Fruit fly (Drosophila melanogaster) whole organism, adult: Measurements from ENCODE around the gene CG31548.

ENCODE experiments used
- CG11617 ChIP-seq: fragments of 200-800 bp; sonication (Bioruptor generic); optimal IDR thresholded peaks from 2 replicates; lab custom pipeline; 2017; ENCODE audit warnings: mild to moderate bottlenecking, missing biosample characterization, missing genetic modification reagents, missing genetic modification characterization
- CG12768 ChIP-seq: fragments of 200-800 bp; sonication (Bioruptor generic); optimal IDR thresholded peaks from 2 replicates; lab custom pipeline; 2017; ENCODE audit warnings: missing biosample characterization, missing genetic modification characterization, mild to moderate bottlenecking, moderate library complexity, missing genetic modification reagents
- CG14711 ChIP-seq: fragments of 200-800 bp; sonication (Bioruptor generic); optimal IDR thresholded peaks from 2 replicates; lab custom pipeline; 2018; ENCODE audit warnings: missing biosample characterization, mild to moderate bottlenecking, missing genetic modification characterization, moderate library complexity
- CG1620 ChIP-seq: fragments of 200-800 bp; sonication (Bioruptor generic); optimal IDR thresholded peaks from 2 replicates; lab custom pipeline; 2016; ENCODE audit warnings: missing biosample characterization, missing genetic modification characterization
- CG33017 ChIP-seq: fragments of 200-800 bp; sonication (Bioruptor generic); optimal IDR thresholded peaks from 2 replicates; lab custom pipeline; 2018; ENCODE audit warnings: missing biosample characterization, mild to moderate bottlenecking, missing genetic modification characterization, moderate library complexity
- CG5204 ChIP-seq: fragments of 200-800 bp; sonication (Bioruptor generic); optimal IDR thresholded peaks from 2 replicates; lab custom pipeline; 2016; ENCODE audit warnings: missing biosample characterization, missing genetic modification characterization
- CG7045 ChIP-seq: fragments of 200-800 bp; sonication (Bioruptor generic); optimal IDR thresholded peaks from 2 replicates; lab custom pipeline; 2017; ENCODE audit warnings: missing biosample characterization, mild to moderate bottlenecking, missing genetic modification characterization
- CG7101 ChIP-seq: fragments of 200-800 bp; sonication (Bioruptor generic); optimal IDR thresholded peaks from 2 replicates; lab custom pipeline; 2018; ENCODE audit warnings: missing biosample characterization, mild to moderate bottlenecking, missing genetic modification characterization, moderate library complexity
- Clk ChIP-seq: fragments of 200-800 bp; sonication (Bioruptor generic); optimal IDR thresholded peaks from 2 replicates; lab custom pipeline; 2017; ENCODE audit warnings: missing biosample characterization, missing genetic modification characterization
- Crg-1 ChIP-seq: fragments of 200-800 bp; sonication (Bioruptor generic); optimal IDR thresholded peaks from 2 replicates; lab custom pipeline; 2016; ENCODE audit warnings: missing biosample characterization, missing genetic modification characterization
- Hr96 ChIP-seq: fragments of 200-800 bp; sonication (Bioruptor generic); optimal IDR thresholded peaks from 2 replicates; lab custom pipeline; 2016; ENCODE audit warnings: missing biosample characterization, missing genetic modification characterization
- Mnt ChIP-seq: fragments of 200-800 bp; sonication (Bioruptor generic); optimal IDR thresholded peaks from 2 replicates; lab custom pipeline; 2016; ENCODE audit warnings: missing biosample characterization, mild to moderate bottlenecking, missing genetic modification characterization
- bab1 ChIP-seq: fragments of 200-800 bp; sonication (Bioruptor generic); optimal IDR thresholded peaks from 3 replicates; lab custom pipeline; 2019; ENCODE audit warnings: missing biosample characterization, mild to moderate bottlenecking, missing genetic modification characterization, moderate library complexity
- cic ChIP-seq: fragments of 200-800 bp; sonication (Bioruptor generic); optimal IDR thresholded peaks from 2 replicates; lab custom pipeline; 2017; ENCODE audit warnings: missing biosample characterization, mild to moderate bottlenecking, missing genetic modification characterization, moderate library complexity
- cnc ChIP-seq, 2 experiments: fragments of >200 bp; optimal IDR thresholded peaks; 2 replicates each; lab custom pipeline; 2017
- kay ChIP-seq: fragments of 200-800 bp; sonication (Bioruptor generic); peaks from one replicate; lab custom pipeline; 2016; ENCODE audit warnings: missing biosample characterization, missing genetic modification characterization, borderline replicate concordance
- ovo ChIP-seq: fragments of 200-800 bp; sonication (Bioruptor generic); optimal IDR thresholded peaks from 2 replicates; lab custom pipeline; 2016; ENCODE audit warnings: missing biosample characterization, missing genetic modification characterization
- pad ChIP-seq: fragments of 200-800 bp; sonication (Bioruptor generic); optimal IDR thresholded peaks from 3 replicates; lab custom pipeline; 2017; ENCODE audit warnings: missing biosample characterization, missing genetic modification characterization, mild to moderate bottlenecking, moderate library complexity, missing genetic modification reagents
- tj ChIP-seq: fragments of 200-800 bp; sonication (Bioruptor generic); optimal IDR thresholded peaks from 3 replicates; lab custom pipeline; 2017; ENCODE audit warnings: missing biosample characterization, mild to moderate bottlenecking, missing genetic modification characterization, moderate library complexity
- toe ChIP-seq: fragments of 200-800 bp; sonication (Bioruptor generic); optimal IDR thresholded peaks from 2 replicates; lab custom pipeline; 2016; ENCODE audit warnings: missing biosample characterization, missing genetic modification characterization

The CG31548 gene

DNA sequence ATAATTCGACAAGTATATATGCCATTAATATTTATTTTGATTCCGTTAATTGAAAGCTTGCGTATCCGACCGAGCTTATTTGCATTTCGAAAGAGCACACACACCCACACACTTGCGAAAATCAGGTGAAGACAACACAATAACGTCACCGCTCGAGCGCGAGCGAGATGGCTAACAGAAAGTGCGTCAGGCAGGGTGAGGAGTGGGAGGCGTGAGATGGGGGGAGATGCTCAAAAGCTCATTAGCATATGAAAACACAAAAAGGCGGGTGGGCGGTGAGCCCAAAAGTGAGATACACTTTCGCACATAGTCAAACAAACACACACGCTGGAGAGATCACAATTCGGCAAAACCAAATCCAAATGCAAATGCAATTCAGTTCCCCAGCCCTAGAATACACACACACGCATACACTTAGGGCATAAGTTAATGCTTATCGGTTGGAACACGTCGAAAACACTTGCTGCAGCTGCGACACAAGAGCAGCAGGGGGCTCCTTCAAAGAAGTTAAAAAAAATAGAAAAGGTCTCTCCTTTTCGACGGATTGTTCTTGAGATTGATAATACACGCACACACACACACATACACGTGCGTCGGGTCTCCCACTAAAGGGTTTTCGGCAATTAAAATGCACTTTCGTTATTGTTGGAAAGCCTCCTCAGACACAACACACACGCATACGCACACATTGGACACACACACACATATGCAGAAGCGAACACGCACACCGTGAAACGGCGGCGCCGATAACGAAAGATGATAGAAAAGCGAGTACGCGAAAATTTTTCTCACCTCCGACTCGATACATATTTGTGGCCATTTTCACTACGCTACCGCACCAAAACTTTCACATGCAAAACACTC is 11.3 kb upstream of the CG31548 start:
- TF ChIP-seq CG33017 (tag; lab: Kevin White, UChicago) (peak; percentile 46), bab1 (GFP tag; lab: Kevin White, UChicago) (no peak), pad (GFP tag; lab: Kevin White, UChicago) (peak; percentile 26), CG12768 (peak; percentile 15), CG1620 (GFP tag; lab: Kevin White, UChicago) (peak; percentile 4), tj (GFP tag; lab: Kevin White, UChicago) (peak; percentile 25), toe (no peak), CG7101 (peak; percentile 22), Mnt (GFP tag; lab: Kevin White, UChicago) (peak; percentile 41)

DNA sequence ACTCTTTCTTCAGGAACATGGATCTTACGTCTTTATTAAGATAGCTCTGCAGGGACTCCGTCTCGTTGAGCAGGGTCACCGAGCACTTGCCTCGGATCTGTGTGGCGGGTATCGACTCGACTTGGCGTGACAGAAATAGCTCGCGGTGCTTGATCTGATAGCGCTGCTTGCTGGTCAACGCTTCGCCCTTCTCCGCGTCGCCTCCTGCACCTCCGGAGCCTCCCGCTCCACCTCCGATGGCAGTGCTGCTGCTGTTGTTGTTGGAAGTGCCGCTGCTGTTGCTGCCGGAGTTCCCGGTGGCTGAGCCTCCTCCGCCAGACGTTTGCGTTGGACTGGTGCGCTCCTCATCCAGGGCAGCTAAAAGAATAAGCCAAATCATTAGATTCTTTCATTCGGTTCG is 6.8 kb upstream of the CG31548 start:
- TF ChIP-seq ovo (GFP tag; lab: Kevin White, UChicago) (no peak), tj (GFP tag; lab: Kevin White, UChicago) (no peak), CG7045 (GFP tag; lab: Kevin White, UChicago) (no peak), kay (no peak), Mnt (GFP tag; lab: Kevin White, UChicago) (no peak), CG11617 (no peak), CG12768 (no peak), CG1620 (GFP tag; lab: Kevin White, UChicago) (no peak), CG5204 (GFP tag; lab: Kevin White, UChicago) (no peak), Hr96 (GFP tag; lab: Kevin White, UChicago) (no peak), CG33017 (tag; lab: Kevin White, UChicago) (no peak), cnc (optimal IDR thresholded peaks at IDR 0.05; lab: Kevin White, UChicago) (no peak), Clk (no peak), toe (no peak), CG14711 (tag; lab: Kevin White, UChicago) (no peak), CG7101 (no peak), cic (GFP tag; lab: Kevin White, UChicago) (no peak)

DNA sequence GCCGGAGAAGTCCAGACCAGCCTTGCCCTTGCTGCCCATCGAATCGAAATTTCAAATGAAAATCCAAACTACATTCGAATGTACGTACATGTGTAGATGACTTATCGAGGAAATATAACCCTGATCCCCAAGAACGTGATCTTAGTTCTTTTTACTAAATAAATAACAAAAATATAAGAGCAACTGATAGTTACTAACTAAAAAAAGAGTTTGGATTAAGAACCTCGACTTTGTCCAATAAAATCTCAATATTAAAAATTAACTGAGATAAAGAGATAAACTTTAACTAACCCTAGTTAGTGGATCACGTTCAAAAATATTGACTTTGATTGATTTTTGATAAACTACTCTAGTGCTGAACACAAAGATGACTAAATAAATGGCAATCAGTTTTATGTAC is 1.1 kb downstream of the CG31548 start, which contains the start of gene CG31546:
TSS of gene CG31546 (minus strand) at position 101 of the 400 bp plus-strand sequence.
- TF ChIP-seq bab1 (GFP tag; lab: Kevin White, UChicago) (no peak), ovo (GFP tag; lab: Kevin White, UChicago) (no peak), tj (GFP tag; lab: Kevin White, UChicago) (no peak), CG7101 (no peak), CG14711 (tag; lab: Kevin White, UChicago) (no peak)

DNA sequence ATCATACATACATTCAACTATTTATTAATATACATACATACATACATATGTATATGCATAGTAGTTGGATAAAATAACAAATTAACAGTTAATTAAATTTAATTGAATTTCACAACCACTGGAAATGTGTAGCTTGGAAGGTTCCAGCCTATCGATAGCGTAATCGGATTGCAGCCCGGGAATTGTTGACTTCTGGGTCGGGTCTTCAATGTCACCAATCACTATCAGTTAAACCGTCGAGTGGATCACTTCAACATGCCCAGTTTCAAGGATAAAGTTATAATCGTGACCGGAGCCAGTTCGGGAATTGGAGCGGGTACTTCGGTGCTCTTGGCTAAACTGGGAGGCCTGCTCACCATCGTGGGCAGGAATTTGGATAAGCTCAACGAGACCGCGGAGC is 3.2 kb downstream of the CG31548 start, which contains the start of gene CG12171:
TSS of gene CG12171 (plus strand) at position 191 of the 400 bp plus-strand sequence.
- no peak for TF ChIP-seq pad (GFP tag; lab: Kevin White, UChicago)
- TF ChIP-seq bab1 (GFP tag; lab: Kevin White, UChicago), result peak; percentile 34
- TF ChIP-seq CG11617, result peak; percentile 36
- TF ChIP-seq Crg-1 (GFP tag; lab: Kevin White, UChicago), result peak; percentile 12
- TF ChIP-seq cic (GFP tag; lab: Kevin White, UChicago), result peak; percentile 61
- no peak for TF ChIP-seq Mnt (GFP tag; lab: Kevin White, UChicago)
- peak; percentile 23 for TF ChIP-seq CG7101
- no peak for TF ChIP-seq CG7045 (GFP tag; lab: Kevin White, UChicago)
- TF ChIP-seq CG1620 (GFP tag; lab: Kevin White, UChicago), result no peak

DNA sequence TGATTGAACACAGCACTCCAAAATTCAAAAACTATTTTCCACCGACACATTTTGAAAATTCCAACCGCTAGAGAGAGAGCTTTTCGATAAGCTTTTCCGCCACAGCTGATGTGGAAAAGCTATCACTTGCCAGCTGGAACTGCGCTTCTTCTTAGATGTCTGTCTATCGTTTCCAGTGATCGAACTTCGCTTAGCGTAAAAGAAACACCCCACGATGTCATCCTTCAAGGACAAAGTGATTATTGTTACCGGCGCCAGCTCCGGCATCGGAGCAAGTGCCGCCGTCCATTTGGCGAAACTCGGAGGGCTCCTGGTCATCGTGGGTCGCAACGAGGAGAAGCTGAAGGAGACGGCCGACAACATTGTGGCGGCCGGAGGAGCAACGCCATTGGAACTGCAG is 4.5 kb downstream of the CG31548 start, which contains the start of gene CG31549:
TSS of gene CG31549 (plus strand) at position 11 of the 400 bp plus-strand sequence.
- peak; percentile 17 for TF ChIP-seq bab1 (GFP tag; lab: Kevin White, UChicago)
- TF ChIP-seq cic (GFP tag; lab: Kevin White, UChicago), result peak; percentile 43
- TF ChIP-seq Hr96 (GFP tag; lab: Kevin White, UChicago), result no peak
- no peak for TF ChIP-seq CG1620 (GFP tag; lab: Kevin White, UChicago)

DNA sequence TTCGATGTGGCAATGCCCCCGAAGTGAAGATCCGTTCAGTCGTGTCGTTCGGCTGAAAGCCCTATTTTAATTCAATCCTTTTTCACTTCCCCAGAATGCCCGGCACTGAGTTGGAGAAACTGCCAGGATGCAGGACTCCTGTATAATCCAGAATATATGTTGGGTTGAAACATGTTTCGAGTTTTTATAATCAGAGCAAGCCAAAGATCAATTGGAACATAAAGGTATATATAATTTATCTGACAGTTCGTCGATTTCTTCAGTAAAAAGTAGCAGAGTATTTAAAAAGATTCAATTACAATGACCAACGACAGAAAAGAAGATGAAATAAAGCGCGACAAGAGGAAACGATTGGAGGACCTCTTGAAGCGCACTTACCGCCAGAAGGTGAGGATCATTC is 9.1 kb downstream of the CG31548 start, which contains the start of gene CG31551:
TSS of gene CG31551 (plus strand) at position 301 of the 400 bp plus-strand sequence.
- no peak for TF ChIP-seq ovo (GFP tag; lab: Kevin White, UChicago)
- TF ChIP-seq cic (GFP tag; lab: Kevin White, UChicago), result no peak
- no peak for TF ChIP-seq CG14711 (tag; lab: Kevin White, UChicago)
- no peak for TF ChIP-seq CG7101
- TF ChIP-seq Crg-1 (GFP tag; lab: Kevin White, UChicago), result no peak
- TF ChIP-seq tj (GFP tag; lab: Kevin White, UChicago), result no peak
- no peak for TF ChIP-seq Clk
- TF ChIP-seq pad (GFP tag; lab: Kevin White, UChicago), result no peak
- TF ChIP-seq CG11617, result no peak
- TF ChIP-seq Mnt (GFP tag; lab: Kevin White, UChicago), result no peak
- no peak for TF ChIP-seq CG1620 (GFP tag; lab: Kevin White, UChicago)
- no peak for TF ChIP-seq CG33017 (tag; lab: Kevin White, UChicago)
- TF ChIP-seq CG12768, result no peak
- no peak for TF ChIP-seq bab1 (GFP tag; lab: Kevin White, UChicago)
- no peak for TF ChIP-seq Hr96 (GFP tag; lab: Kevin White, UChicago)
- TF ChIP-seq kay, result no peak
